Worm (Caenorhabditis elegans) whole organism, early embryonic: Measurements from ENCODE around the gene T28D9.16.

Experiments used
- B0310.2 ChIP-seq: sonication (generic microtip); optimal IDR thresholded peaks from 2 replicates; lab custom pipeline; 2016; ENCODE audit warnings: mild to moderate bottlenecking, missing genetic modification characterization, missing compliant biosample characterization
- F13C5.2 ChIP-seq: sonication (generic microtip); optimal IDR thresholded peaks from 2 replicates; lab custom pipeline; 2017; ENCODE audit warnings: mild to moderate bottlenecking, missing genetic modification characterization, inconsistent platforms, missing compliant biosample characterization
- aly-1 ChIP-seq: sonication (generic microtip); optimal IDR thresholded peaks from 2 replicates; lab custom pipeline; 2016; ENCODE audit warnings: missing genetic modification characterization, missing compliant biosample characterization
- ama-1 ChIP-seq: fragments of 150-350 bp; optimal IDR thresholded peaks from 2 replicates; lab custom pipeline; 2014
- ceh-13 ChIP-seq: fragments of 200-800 bp; sonication (Bioruptor generic); optimal IDR thresholded peaks from 2 replicates; lab custom pipeline; 2018; ENCODE audit warnings: mild to moderate bottlenecking, missing genetic modification characterization, missing compliant biosample characterization
- ets-7 ChIP-seq: sonication (generic microtip); optimal IDR thresholded peaks from 2 replicates; lab custom pipeline; 2016; ENCODE audit warnings: missing genotype, missing genetic modification characterization, missing compliant biosample characterization
- flt-1 ChIP-seq: fragments of 200-800 bp; sonication (Bioruptor generic); IDR thresholded peaks from 2 replicates; pipeline ENCODE4 v1.3.6; 2022; ENCODE audit warnings: missing genetic modification characterization, missing compliant biosample characterization
- scrt-1 ChIP-seq: fragments of 200-800 bp; sonication (Bioruptor generic); IDR thresholded peaks from 2 replicates; pipeline ENCODE4 v1.3.6; 2022; ENCODE audit warnings: missing genetic modification characterization, missing compliant biosample characterization
- sea-1 ChIP-seq: fragments of 200-800 bp; sonication (Bioruptor generic); conservative IDR thresholded peaks from 2 replicates; pipeline ENCODE4 v1.3.6; 2022; ENCODE audit warnings: missing genetic modification characterization, missing compliant biosample characterization
- tbx-37 ChIP-seq: fragments of 200-800 bp; sonication (Bioruptor generic); conservative IDR thresholded peaks from 2 replicates; pipeline ENCODE4 v1.3.6; 2022; ENCODE audit warnings: missing genetic modification reagents, missing genetic modification characterization, missing compliant biosample characterization

DNA sequence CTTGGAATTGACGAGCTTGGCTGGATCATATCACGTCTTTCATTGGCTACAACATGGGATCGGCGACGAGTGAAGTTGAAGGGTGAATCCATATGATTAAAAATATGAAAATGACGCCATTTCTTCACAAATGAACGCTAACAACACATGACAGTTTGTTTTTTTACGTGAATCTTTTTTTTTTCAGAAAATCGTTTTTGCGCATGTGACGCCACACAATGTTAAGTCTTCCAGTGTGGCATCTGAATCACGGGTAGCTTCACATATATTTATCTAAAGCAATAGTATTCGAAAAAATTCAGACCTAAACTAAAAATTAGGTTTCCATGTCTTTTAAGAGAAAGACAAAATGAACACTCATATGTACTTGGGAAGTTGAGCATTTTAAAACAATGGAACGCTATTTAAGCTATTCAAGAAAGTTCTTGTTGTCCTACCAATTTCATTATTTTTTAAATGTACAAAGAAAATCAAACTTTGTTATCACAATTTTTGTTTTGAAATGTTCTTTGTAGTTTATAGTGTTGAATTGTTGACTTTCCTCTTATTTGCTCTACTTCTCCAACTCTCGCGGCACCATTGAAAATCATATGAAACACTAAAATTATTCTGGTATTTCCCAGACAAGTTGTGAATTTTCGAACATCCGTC is 9.5 kb downstream of the T28D9.16 start, which contains the start of the genes lido-16 and plpp-1.2:
- TF ChIP-seq B0310.2 (no peak), aly-1 (tag; lab: Kevin White, UChicago) (no peak), scrt-1 (GFP tag; lab: Robert Waterston, UW) (no peak), ets-7 (tag; lab: Kevin White, UChicago) (no peak), ceh-13 (GFP tag; lab: Kevin White, UChicago) (no peak), sea-1 (GFP tag; lab: Robert Waterston, UW) (no peak), ama-1 (lab: Kevin White, UChicago) (no peak), tbx-37 (GFP tag; lab: Robert Waterston, UW) (no peak), flt-1 (GFP tag; lab: Robert Waterston, UW) (no peak), F13C5.2 (tag; lab: Kevin White, UChicago) (no peak)
